Fruit fly (Drosophila melanogaster) whole organism, embryonic: ENCODE measurements around the gene CG32806.

Experiments used
- CG10565 ChIP-seq: fragments of 200-800 bp; sonication (Bioruptor generic); optimal IDR thresholded peaks from 3 replicates; lab custom pipeline; 2016; ENCODE audit warnings: missing biosample characterization, mild to moderate bottlenecking, missing genetic modification characterization
- CG10654 ChIP-seq: fragments of 200-800 bp; sonication (Bioruptor generic); optimal IDR thresholded peaks from 2 replicates; lab custom pipeline; 2016; ENCODE audit warnings: missing biosample characterization, missing genetic modification characterization
- CG10959 ChIP-seq: fragments of 200-800 bp; sonication (Bioruptor generic); IDR thresholded peaks from 2 replicates; pipeline ENCODE4 v1.3.6; 2022; ENCODE audit warnings: missing biosample characterization, missing genetic modification characterization
- CG11398 ChIP-seq: fragments of 200-800 bp; sonication (Bioruptor generic); optimal IDR thresholded peaks from 2 replicates; lab custom pipeline; 2016; ENCODE audit warnings: missing biosample characterization, missing genetic modification characterization
- CG11504 ChIP-seq: fragments of 200-800 bp; sonication (Bioruptor generic); optimal IDR thresholded peaks from 3 replicates; lab custom pipeline; 2019; ENCODE audit warnings: missing biosample characterization, mild to moderate bottlenecking, missing genetic modification characterization, moderate library complexity
- CG12104 ChIP-seq: fragments of 200-800 bp; sonication (Bioruptor generic); optimal IDR thresholded peaks from 3 replicates; lab custom pipeline; 2016; ENCODE audit warnings: missing biosample characterization, missing genetic modification characterization
- CG14667 ChIP-seq: fragments of 200-800 bp; sonication (Bioruptor generic); IDR thresholded peaks from 2 replicates; pipeline ENCODE4 v1.3.6; 2022; ENCODE audit warnings: missing biosample characterization, missing genetic modification characterization
- CG14860 ChIP-seq: fragments of 200-800 bp; sonication (Bioruptor generic); IDR thresholded peaks from 3 replicates; pipeline ENCODE4 v1.3.6; 2022; ENCODE audit warnings: missing biosample characterization, missing genetic modification characterization; ENCODE audit not compliant: partially characterized antibody
- CG14965 ChIP-seq: fragments of 200-800 bp; sonication (Bioruptor generic); optimal IDR thresholded peaks from 2 replicates; lab custom pipeline; 2016; ENCODE audit warnings: missing biosample characterization, missing genetic modification characterization, borderline replicate concordance
- CG1603 ChIP-seq: fragments of 200-800 bp; sonication (Bioruptor generic); optimal IDR thresholded peaks from 2 replicates; lab custom pipeline; 2019; ENCODE audit warnings: missing biosample characterization, mild to moderate bottlenecking, missing genetic modification characterization, moderate library complexity
- CG1647 ChIP-seq: fragments of 200-800 bp; sonication (Bioruptor generic); optimal IDR thresholded peaks from 3 replicates; lab custom pipeline; 2016; ENCODE audit warnings: missing biosample characterization, missing genetic modification characterization
- CG17802 ChIP-seq: fragments of 200-800 bp; sonication (Bioruptor generic); optimal IDR thresholded peaks from 2 replicates; lab custom pipeline; 2018; ENCODE audit warnings: missing biosample characterization, mild to moderate bottlenecking, missing genetic modification characterization, moderate library complexity
- CG18262 ChIP-seq: fragments of 200-800 bp; optimal IDR thresholded peaks from 3 replicates; lab custom pipeline; 2019; ENCODE audit warnings: missing biosample characterization, mild to moderate bottlenecking, missing genetic modification characterization, moderate library complexity
- CG6254 ChIP-seq: fragments of 200-800 bp; sonication (Bioruptor generic); optimal IDR thresholded peaks from 3 replicates; lab custom pipeline; 2017; ENCODE audit warnings: mild to moderate bottlenecking, missing biosample characterization, missing genetic modification reagents, missing genetic modification characterization
- CG8089 ChIP-seq: fragments of 200-800 bp; sonication (Bioruptor generic); optimal IDR thresholded peaks from 3 replicates; lab custom pipeline; 2016; ENCODE audit warnings: missing biosample characterization, missing genetic modification characterization
- CG8281 ChIP-seq: fragments of 200-800 bp; sonication (Bioruptor generic); optimal IDR thresholded peaks from 2 replicates; lab custom pipeline; 2018; ENCODE audit warnings: missing biosample characterization, mild to moderate bottlenecking, missing genetic modification characterization, moderate library complexity
- CG9727 ChIP-seq: fragments of 200-800 bp; sonication (Bioruptor generic); optimal IDR thresholded peaks from 3 replicates; lab custom pipeline; 2017; ENCODE audit warnings: missing biosample characterization, mild to moderate bottlenecking, missing genetic modification characterization
- D19A ChIP-seq: fragments of 200-800 bp; optimal IDR thresholded peaks from 3 replicates; lab custom pipeline; 2019; ENCODE audit warnings: missing biosample characterization, mild to moderate bottlenecking, missing genetic modification characterization, moderate library complexity
- Dp ChIP-seq: fragments of 200-800 bp; sonication (Bioruptor generic); optimal IDR thresholded peaks from 2 replicates; lab custom pipeline; 2018; ENCODE audit warnings: missing biosample characterization, mild to moderate bottlenecking, missing genetic modification characterization, moderate library complexity
- Elba2 ChIP-seq: fragments of 200-800 bp; sonication (Bioruptor generic); optimal IDR thresholded peaks from 3 replicates; lab custom pipeline; 2016; ENCODE audit warnings: missing biosample characterization, missing genetic modification characterization
- Fer3 ChIP-seq: fragments of 200-800 bp; sonication (Bioruptor generic); optimal IDR thresholded peaks from 2 replicates; lab custom pipeline; 2018; ENCODE audit warnings: missing biosample characterization, mild to moderate bottlenecking, missing genetic modification characterization, moderate library complexity
- GATAe ChIP-seq: fragments of 200-800 bp; sonication (Bioruptor generic); conservative IDR thresholded peaks from 2 replicates; pipeline ENCODE4 v1.3.6; 2022; ENCODE audit warnings: missing biosample characterization, missing genetic modification characterization
- H15 ChIP-seq: fragments of 200-800 bp; sonication (Bioruptor generic); IDR thresholded peaks from 3 replicates; pipeline ENCODE4 v1.3.6; 2022; ENCODE audit warnings: missing biosample characterization, missing genetic modification characterization
- Jarid2 ChIP-seq: fragments of 200-800 bp; sonication (Bioruptor generic); optimal IDR thresholded peaks from 3 replicates; lab custom pipeline; 2017; ENCODE audit warnings: mild to moderate bottlenecking, missing biosample characterization, missing genetic modification reagents, missing genetic modification characterization
- MESR4 ChIP-seq: fragments of 200-800 bp; sonication (Bioruptor generic); optimal IDR thresholded peaks from 2 replicates; lab custom pipeline; 2018; ENCODE audit warnings: missing biosample characterization, mild to moderate bottlenecking, missing genetic modification characterization, moderate library complexity
- NC2α ChIP-seq: fragments of 200-800 bp; sonication (Bioruptor generic); optimal IDR thresholded peaks from 2 replicates; lab custom pipeline; 2016; ENCODE audit warnings: missing biosample characterization, missing genetic modification characterization
- NK7.1 ChIP-seq: fragments of 200-800 bp; sonication (Bioruptor generic); optimal IDR thresholded peaks from 3 replicates; lab custom pipeline; 2016; ENCODE audit warnings: missing biosample characterization, missing genetic modification characterization
- Neu2 ChIP-seq: fragments of 200-800 bp; sonication (Bioruptor generic); optimal IDR thresholded peaks from 3 replicates; lab custom pipeline; 2016; ENCODE audit warnings: missing biosample characterization, missing genetic modification characterization, borderline replicate concordance
- NfI ChIP-seq: fragments of 200-800 bp; sonication (Bioruptor generic); optimal IDR thresholded peaks from 3 replicates; lab custom pipeline; 2018; ENCODE audit warnings: missing biosample characterization, mild to moderate bottlenecking, missing genetic modification characterization, moderate library complexity
- Ptx1 ChIP-seq: fragments of 200-800 bp; sonication (Bioruptor generic); IDR thresholded peaks from 2 replicates; pipeline ENCODE4 v1.3.6; 2022; ENCODE audit warnings: missing biosample characterization, missing genetic modification characterization
- TFAM ChIP-seq: fragments of 200-800 bp; sonication (Bioruptor generic); optimal IDR thresholded peaks from 2 replicates; lab custom pipeline; 2017; ENCODE audit warnings: missing biosample characterization, missing genetic modification characterization, inconsistent platforms
- abd-A ChIP-seq: fragments of 200-800 bp; sonication (Bioruptor generic); optimal IDR thresholded peaks from 3 replicates; lab custom pipeline; 2019; ENCODE audit warnings: missing biosample characterization, mild to moderate bottlenecking, missing genetic modification characterization, moderate library complexity
- aop ChIP-seq: fragments of 200-800 bp; sonication (Bioruptor generic); IDR thresholded peaks from 2 replicates; pipeline ENCODE4 v1.3.6; 2022; ENCODE audit warnings: missing biosample characterization, missing genetic modification characterization
- ap ChIP-seq: fragments of 200-800 bp; sonication (Bioruptor generic); IDR thresholded peaks from 2 replicates; pipeline ENCODE4 v1.3.6; 2022; ENCODE audit warnings: missing biosample characterization, missing genetic modification characterization
- ci ChIP-seq: fragments of 200-800 bp; sonication (Bioruptor generic); IDR thresholded peaks from 3 replicates; pipeline ENCODE4 v1.3.6; 2022; ENCODE audit warnings: missing biosample characterization, missing genetic modification characterization
- dan ChIP-seq: fragments of 200-800 bp; sonication (Bioruptor generic); IDR thresholded peaks from 2 replicates; pipeline ENCODE4 v1.3.6; 2022; ENCODE audit warnings: missing biosample characterization, missing genetic modification characterization
- dimm ChIP-seq: fragments of 200-800 bp; sonication (Bioruptor generic); IDR thresholded peaks from 2 replicates; pipeline ENCODE4 v1.3.6; 2022; ENCODE audit warnings: missing biosample characterization, missing genetic modification characterization
- ems ChIP-seq: fragments of 200-800 bp; sonication (Bioruptor generic); optimal IDR thresholded peaks from 3 replicates; lab custom pipeline; 2016; ENCODE audit warnings: missing biosample characterization, missing genetic modification characterization
- ham ChIP-seq: fragments of 200-800 bp; sonication (Bioruptor generic); IDR thresholded peaks from 2 replicates; pipeline ENCODE4 v1.3.6; 2022; ENCODE audit warnings: missing biosample characterization, missing genetic modification characterization
- insv ChIP-seq, 2 experiments: fragments of 200-800 bp; sonication (Bioruptor generic); optimal IDR thresholded peaks; 3 replicates each; lab custom pipeline; 2016 to 2018; ENCODE audit warnings: missing biosample characterization in 2 of 2, missing genetic modification characterization in 2 of 2
- knrl ChIP-seq: fragments of 200-800 bp; sonication (Bioruptor generic); IDR thresholded peaks from 3 replicates; pipeline ENCODE4 v1.3.6; 2022; ENCODE audit warnings: missing biosample characterization, missing genetic modification characterization; ENCODE audit not compliant: partially characterized antibody
- odd ChIP-seq: fragments of 200-800 bp; sonication (Bioruptor generic); optimal IDR thresholded peaks from 2 replicates; lab custom pipeline; 2017; ENCODE audit warnings: missing biosample characterization, mild to moderate bottlenecking, missing genetic modification characterization
- phol ChIP-seq: fragments of 200-800 bp; sonication (Bioruptor generic); optimal IDR thresholded peaks from 3 replicates; lab custom pipeline; 2018; ENCODE audit warnings: missing biosample characterization, mild to moderate bottlenecking, missing genetic modification characterization, moderate library complexity
- prd ChIP-seq, 3 experiments: fragments of >200 bp in 2 of 3; fragments of 200-800 bp in 1 of 3; sonication (Bioruptor generic) in 1 of 3; optimal IDR thresholded peaks in 2 of 3; IDR thresholded peaks in 1 of 3; 2 replicates in 2 of 3; 3 replicates in 1 of 3; pipeline versions ENCODE4 v1.3.6 to Lab custom; 2017 to 2022; ENCODE audit warnings: missing biosample characterization in 1 of 3, missing genetic modification characterization in 1 of 3
- pros ChIP-seq: fragments of 200-800 bp; sonication (Bioruptor generic); optimal IDR thresholded peaks from 3 replicates; lab custom pipeline; 2019; ENCODE audit warnings: missing biosample characterization, mild to moderate bottlenecking, missing genetic modification characterization, moderate library complexity
- psq ChIP-seq: fragments of 200-800 bp; sonication (Bioruptor generic); optimal IDR thresholded peaks from 2 replicates; lab custom pipeline; 2017; ENCODE audit warnings: missing biosample characterization, missing genetic modification characterization
- sens ChIP-seq: fragments of 200-800 bp; sonication (Bioruptor generic); peaks from one replicate; lab custom pipeline; 2016; ENCODE audit warnings: missing biosample characterization, missing genetic modification characterization
- vvl ChIP-seq: fragments of 200-800 bp; sonication (Bioruptor generic); IDR thresholded peaks from 2 replicates; pipeline ENCODE4 v1.3.6; 2022; ENCODE audit warnings: missing biosample characterization, missing genetic modification characterization

CG32806 gene

DNA sequence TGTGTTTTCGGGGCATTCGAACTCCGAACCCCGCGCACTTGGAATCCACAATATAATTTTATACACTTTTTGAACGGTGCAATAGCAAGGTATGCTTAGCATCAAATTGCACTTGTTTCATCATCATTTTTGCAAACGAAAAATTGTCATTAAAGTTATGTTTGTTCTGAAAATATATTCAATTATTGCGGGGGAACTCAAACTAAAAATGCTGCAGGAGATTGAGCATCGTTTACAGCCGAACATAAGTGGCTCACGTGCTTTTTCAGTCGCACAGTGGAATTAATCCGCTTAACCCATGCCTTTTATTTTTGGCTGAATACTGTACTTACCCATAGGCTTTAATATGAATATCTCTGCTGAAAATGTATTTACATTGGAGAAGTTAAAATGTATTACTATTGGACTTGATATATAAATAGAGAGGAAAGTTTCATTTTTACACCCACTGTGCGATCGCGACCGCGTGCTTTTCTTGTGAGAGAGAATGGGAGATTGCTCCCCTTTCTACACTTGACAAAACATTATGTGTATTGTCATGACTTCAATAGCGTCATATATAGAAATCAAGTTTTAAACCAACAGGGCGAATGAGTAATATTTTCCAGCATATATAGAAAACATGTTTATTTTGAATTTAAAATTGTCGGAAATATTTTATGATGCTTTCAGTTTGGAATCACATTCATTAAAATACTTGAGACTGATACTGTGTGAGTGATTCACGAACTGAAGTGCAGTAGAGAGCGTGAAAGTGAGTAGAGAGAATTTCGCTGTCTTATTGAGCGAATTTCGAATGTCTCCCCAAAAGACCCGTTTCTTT, 41.2 kb downstream of the CG32806 start (continued):
- TF ChIP-seq CG10959 (GFP tag; lab: Robert Waterston, UW) (peak; percentile 91), aop (GFP tag; lab: Robert Waterston, UW) (peak; percentile 91), Jarid2 (GFP tag; lab: Kevin White, UChicago) (peak; percentile 74), H15 (GFP tag; lab: Robert Waterston, UW) (peak; percentile 98), NC2α (GFP tag; lab: Kevin White, UChicago) (peak; percentile 86), CG14860 (GFP tag; lab: Robert Waterston, UW) (peak; percentile 55), TFAM (peak; percentile 79), odd (GFP tag; lab: Kevin White, UChicago) (peak; percentile 92), CG18262 (tag; lab: Kevin White, UChicago) (peak; percentile 94), pros (peak; percentile 35), CG14667 (GFP tag; lab: Robert Waterston, UW) (peak; percentile 92), insv (GFP tag; optimal IDR thresholded peaks at IDR 0.05; lab: Kevin White, UChicago) (peak; percentile 46 to 66), ham (peak; percentile 82; the same call in 1 of the 2 replicates), CG9727 (peak; percentile 94), prd (optimal IDR thresholded peaks at IDR 0.05; lab: Kevin White, UChicago) (no peak), prd (GFP tag; IDR thresholded peaks at IDR 0.05; lab: Robert Waterston, UW) (peak; percentile 97), phol (tag; lab: Kevin White, UChicago) (peak; percentile 94), CG10654 (GFP tag; lab: Kevin White, UChicago) (peak; percentile 91), CG14965 (GFP tag; lab: Kevin White, UChicago) (peak; percentile 64), D19A (tag; lab: Kevin White, UChicago) (peak; percentile 92), CG1603 (tag; lab: Kevin White, UChicago) (peak; percentile 97), NfI (GFP tag; lab: Kevin White, UChicago) (peak; percentile 95), NK7.1 (peak; percentile 91), CG10565 (GFP tag; lab: Kevin White, UChicago) (peak; percentile 31), MESR4 (GFP tag; lab: Kevin White, UChicago) (peak; percentile 58), Fer3 (tag; lab: Kevin White, UChicago) (peak; percentile 98), CG6254 (GFP tag; lab: Kevin White, UChicago) (peak; percentile 89), CG11398 (GFP tag; lab: Kevin White, UChicago) (peak; percentile 88), psq (GFP tag; lab: Kevin White, UChicago) (peak; percentile 79), Dp (GFP tag; lab: Kevin White, UChicago) (peak; percentile 16), CG12104 (GFP tag; lab: Kevin White, UChicago) (peak; percentile 88), Neu2 (GFP tag; lab: Kevin White, UChicago) (peak; percentile 57), CG1647 (GFP tag; lab: Kevin White, UChicago) (peak; percentile 88), ems (GFP tag; lab: Kevin White, UChicago) (peak; percentile 94), CG8089 (peak; percentile 89), vvl (GFP tag; lab: Robert Waterston, UW) (peak; percentile 99), CG8281 (tag; lab: Kevin White, UChicago) (peak; percentile 81), ci (GFP tag; lab: Robert Waterston, UW) (peak; percentile 99), CG17802 (peak; percentile 86), ap (GFP tag; lab: Robert Waterston, UW) (peak; percentile 96), knrl (peak; percentile 49; the same call in 2 of the 3 replicates), sens (GFP tag; lab: Kevin White, UChicago) (peak; percentile 98), dimm (peak; percentile 88), GATAe (GFP tag; lab: Robert Waterston, UW) (peak; percentile 81), dan (GFP tag; lab: Robert Waterston, UW) (peak; percentile 60; the same call in 1 of the 2 replicates), Ptx1 (GFP tag; lab: Robert Waterston, UW) (peak; percentile 97), abd-A (tag; lab: Kevin White, UChicago) (peak; percentile 74), Elba2 (GFP tag; lab: Kevin White, UChicago) (no peak), CG11504 (peak; percentile 96)
